Fruit fly (Drosophila melanogaster) whole organism, prepupa: ENCODE results near the gene CG8173.

Experiments
- CG10669 ChIP-seq: fragments of 200-800 bp; sonication (Bioruptor generic); optimal IDR thresholded peaks from 3 replicates; lab custom pipeline; 2018; ENCODE audit warnings: missing biosample characterization, mild to moderate bottlenecking, missing genetic modification characterization, moderate library complexity
- CG11762 ChIP-seq: fragments of 200-800 bp; sonication (Bioruptor generic); optimal IDR thresholded peaks from 3 replicates; lab custom pipeline; 2016; ENCODE audit warnings: missing biosample characterization, missing genetic modification characterization; ENCODE audit not compliant: insufficient read depth
- CG11902 ChIP-seq: fragments of 200-800 bp; sonication (Bioruptor generic); optimal IDR thresholded peaks from 3 replicates; lab custom pipeline; 2016; ENCODE audit warnings: missing biosample characterization, missing genetic modification characterization
- CG15336 ChIP-seq: fragments of 200-800 bp; sonication (Bioruptor generic); IDR thresholded peaks from 2 replicates; pipeline ENCODE4 v1.3.6; 2022; ENCODE audit warnings: missing biosample characterization, missing genetic modification characterization
- CG1621 ChIP-seq: fragments of 200-800 bp; sonication (Bioruptor generic); optimal IDR thresholded peaks from 3 replicates; lab custom pipeline; 2018; ENCODE audit warnings: missing biosample characterization, mild to moderate bottlenecking, missing genetic modification characterization
- CG16779 ChIP-seq: fragments of 200-800 bp; sonication (Bioruptor generic); optimal IDR thresholded peaks from 3 replicates; lab custom pipeline; 2017; ENCODE audit warnings: missing biosample characterization, mild to moderate bottlenecking, missing genetic modification characterization
- CG31627 ChIP-seq: fragments of 200-800 bp; sonication (Bioruptor generic); optimal IDR thresholded peaks from 3 replicates; lab custom pipeline; 2016; ENCODE audit warnings: missing biosample characterization, missing genetic modification characterization
- CG32006 ChIP-seq: fragments of 200-800 bp; sonication (Bioruptor generic); optimal IDR thresholded peaks from 3 replicates; lab custom pipeline; 2017; ENCODE audit warnings: missing biosample characterization, mild to moderate bottlenecking, missing genetic modification characterization
- CG34406 ChIP-seq: fragments of 200-800 bp; sonication (Bioruptor generic); optimal IDR thresholded peaks from 3 replicates; lab custom pipeline; 2016; ENCODE audit warnings: missing biosample characterization, missing genetic modification characterization
- CG3919 ChIP-seq: fragments of 200-800 bp; sonication (Bioruptor generic); optimal IDR thresholded peaks from 3 replicates; lab custom pipeline; 2016; ENCODE audit warnings: missing biosample characterization, missing genetic modification characterization
- CG4318 ChIP-seq: fragments of 200-800 bp; sonication (Bioruptor generic); optimal IDR thresholded peaks from 3 replicates; lab custom pipeline; 2017; ENCODE audit warnings: missing biosample characterization, mild to moderate bottlenecking, missing genetic modification characterization
- CG6163 ChIP-seq: fragments of 200-800 bp; sonication (Bioruptor generic); IDR thresholded peaks from 3 replicates; pipeline ENCODE4 v1.3.6; 2022; ENCODE audit warnings: missing biosample characterization, missing genetic modification characterization
- CG6276 ChIP-seq: fragments of 200-800 bp; sonication (Bioruptor generic); optimal IDR thresholded peaks from 2 replicates; lab custom pipeline; 2017; ENCODE audit warnings: missing biosample characterization, mild to moderate bottlenecking, missing genetic modification characterization
- CG6808 ChIP-seq: fragments of 200-800 bp; sonication (Bioruptor generic); optimal IDR thresholded peaks from 3 replicates; lab custom pipeline; 2017; ENCODE audit warnings: missing biosample characterization, missing genetic modification characterization, mild to moderate bottlenecking, moderate library complexity, missing genetic modification reagents
- CG6854 ChIP-seq: fragments of 200-800 bp; sonication (Bioruptor generic); optimal IDR thresholded peaks from 2 replicates; lab custom pipeline; 2017; ENCODE audit warnings: missing biosample characterization, mild to moderate bottlenecking, missing genetic modification characterization
- CG7368 ChIP-seq: fragments of 200-800 bp; sonication (Bioruptor generic); optimal IDR thresholded peaks from 3 replicates; lab custom pipeline; 2016; ENCODE audit warnings: missing biosample characterization, missing genetic modification characterization
- CG8119 ChIP-seq: fragments of 200-800 bp; sonication (Bioruptor generic); IDR thresholded peaks from 3 replicates; pipeline ENCODE4 v1.3.6; 2022; ENCODE audit warnings: missing biosample characterization, missing genetic modification characterization
- CG8319 ChIP-seq: fragments of 200-800 bp; sonication (Bioruptor generic); optimal IDR thresholded peaks from 3 replicates; lab custom pipeline; 2016; ENCODE audit warnings: missing biosample characterization, missing genetic modification characterization
- CG9139 ChIP-seq: fragments of 200-800 bp; sonication (Bioruptor generic); optimal IDR thresholded peaks from 3 replicates; lab custom pipeline; 2017; ENCODE audit warnings: missing biosample characterization, mild to moderate bottlenecking, missing genetic modification characterization
- Eip75B ChIP-seq: fragments of 200-800 bp; sonication (Bioruptor generic); optimal IDR thresholded peaks from 3 replicates; lab custom pipeline; 2016; ENCODE audit warnings: missing biosample characterization, missing genetic modification characterization
- Eip78C ChIP-seq: fragments of 200-800 bp; sonication (Bioruptor generic); peaks from one replicate; lab custom pipeline; 2016; ENCODE audit warnings: missing biosample characterization, missing genetic modification characterization
- Eip93F ChIP-seq: fragments of 200-800 bp; sonication (Bioruptor generic); optimal IDR thresholded peaks from 2 replicates; lab custom pipeline; 2016; ENCODE audit warnings: missing biosample characterization, mild to moderate bottlenecking, missing genetic modification characterization
- Hr4 ChIP-seq: fragments of 200-800 bp; sonication (Bioruptor generic); optimal IDR thresholded peaks from 3 replicates; lab custom pipeline; 2016; ENCODE audit warnings: missing biosample characterization, missing genetic modification characterization
- Lpt ChIP-seq: fragments of 200-800 bp; sonication (Bioruptor generic); optimal IDR thresholded peaks from 3 replicates; lab custom pipeline; 2016; ENCODE audit warnings: missing biosample characterization, missing genetic modification characterization
- Smox ChIP-seq: fragments of 200-800 bp; sonication (Bioruptor generic); optimal IDR thresholded peaks from 3 replicates; lab custom pipeline; 2016; ENCODE audit warnings: missing biosample characterization, missing genetic modification characterization
- Sox102F ChIP-seq: fragments of 200-800 bp; sonication (Bioruptor generic); optimal IDR thresholded peaks from 2 replicates; lab custom pipeline; 2016; ENCODE audit warnings: missing biosample characterization, mild to moderate bottlenecking, missing genetic modification characterization
- Sox14 ChIP-seq: fragments of 200-800 bp; sonication (Bioruptor generic); optimal IDR thresholded peaks from 3 replicates; lab custom pipeline; 2016; ENCODE audit warnings: missing biosample characterization, missing genetic modification characterization
- cyc ChIP-seq: fragments of 200-800 bp; sonication (Bioruptor generic); optimal IDR thresholded peaks from 3 replicates; lab custom pipeline; 2016; ENCODE audit warnings: missing biosample characterization, missing genetic modification characterization
- dac ChIP-seq: fragments of 200-800 bp; sonication (Bioruptor generic); optimal IDR thresholded peaks from 2 replicates; lab custom pipeline; 2017; ENCODE audit warnings: missing biosample characterization, mild to moderate bottlenecking, missing genetic modification characterization
- dsx ChIP-seq: fragments of 200-800 bp; optimal IDR thresholded peaks from 3 replicates; lab custom pipeline; 2019; ENCODE audit warnings: missing biosample characterization, mild to moderate bottlenecking, missing genetic modification characterization, moderate library complexity; ENCODE audit not compliant: poor library complexity, severe bottlenecking
- eg ChIP-seq: fragments of 200-800 bp; sonication (Bioruptor generic); IDR thresholded peaks from 3 replicates; pipeline ENCODE4 v1.3.6; 2022; ENCODE audit warnings: missing biosample characterization, missing genetic modification characterization
- esn ChIP-seq: fragments of 200-800 bp; sonication (Bioruptor generic); optimal IDR thresholded peaks from 2 replicates; lab custom pipeline; 2016; ENCODE audit warnings: missing biosample characterization, mild to moderate bottlenecking, missing genetic modification characterization, moderate library complexity
- fd59A ChIP-seq: fragments of 200-800 bp; sonication (Bioruptor generic); optimal IDR thresholded peaks from 2 replicates; lab custom pipeline; 2017; ENCODE audit warnings: missing biosample characterization, mild to moderate bottlenecking, missing genetic modification characterization, missing genetic modification reagents
- fd85E ChIP-seq: fragments of 200-800 bp; sonication (Bioruptor generic); optimal IDR thresholded peaks from 3 replicates; lab custom pipeline; 2016; ENCODE audit warnings: missing biosample characterization, missing genetic modification characterization
- fkh ChIP-seq: fragments of 200-800 bp; sonication (Bioruptor generic); optimal IDR thresholded peaks from 3 replicates; lab custom pipeline; 2017; ENCODE audit warnings: missing biosample characterization, mild to moderate bottlenecking, missing genetic modification characterization, moderate library complexity
- lz ChIP-seq: fragments of 200-800 bp; sonication (Bioruptor generic); optimal IDR thresholded peaks from 3 replicates; lab custom pipeline; 2016; ENCODE audit warnings: missing biosample characterization, missing genetic modification characterization
- net ChIP-seq: fragments of 200-800 bp; sonication (Bioruptor generic); optimal IDR thresholded peaks from 3 replicates; lab custom pipeline; 2016; ENCODE audit warnings: missing biosample characterization, missing genetic modification characterization
- ss ChIP-seq, 2 experiments: fragments of 200-800 bp; sonication (Bioruptor generic); optimal IDR thresholded peaks; 2 replicates in 1 of 2; 3 replicates in 1 of 2; lab custom pipeline; 2017 to 2018; ENCODE audit warnings: mild to moderate bottlenecking in 2 of 2, missing biosample characterization in 2 of 2, missing genetic modification characterization in 2 of 2, moderate library complexity in 1 of 2
- svp ChIP-seq: fragments of 200-800 bp; sonication (Bioruptor generic); peaks from one replicate; lab custom pipeline; 2016; ENCODE audit warnings: missing biosample characterization, missing genetic modification characterization
- topi ChIP-seq: fragments of 200-800 bp; sonication (Bioruptor generic); optimal IDR thresholded peaks from 3 replicates; lab custom pipeline; 2016; ENCODE audit warnings: missing biosample characterization, missing genetic modification characterization
- vri ChIP-seq: fragments of 200-800 bp; sonication (Bioruptor generic); optimal IDR thresholded peaks from 3 replicates; lab custom pipeline; 2016; ENCODE audit warnings: missing biosample characterization, mild to moderate bottlenecking, missing genetic modification characterization

Gene CG8173

DNA sequence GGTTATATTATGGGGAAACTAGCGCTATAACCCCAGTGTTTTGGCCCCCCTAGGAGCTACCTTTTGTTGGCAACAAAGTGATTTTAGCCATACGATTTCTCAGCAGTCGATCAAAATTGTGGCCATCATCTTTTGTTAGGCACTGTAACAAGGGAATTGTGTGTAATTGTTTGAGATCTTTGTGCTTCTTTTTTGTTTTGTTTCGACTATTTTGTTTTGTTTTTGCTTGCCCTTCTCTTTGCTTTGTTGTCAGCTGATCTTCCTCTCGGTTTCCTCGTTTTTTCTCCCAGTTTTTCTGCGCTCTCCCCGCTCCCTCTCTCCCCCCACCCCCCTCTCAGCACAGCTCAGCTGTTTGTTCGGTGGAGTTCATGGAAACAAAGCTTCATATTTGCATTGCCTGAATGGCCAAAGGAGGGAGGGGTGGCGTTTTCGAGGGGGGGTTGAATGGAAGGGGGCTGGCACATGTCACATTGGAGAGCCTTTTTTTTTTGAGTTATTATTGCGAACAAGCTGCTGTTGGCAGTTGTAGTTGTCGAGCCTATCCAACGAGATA lies 16.6 kb upstream of the CG8173 start (continued):
- TF ChIP-seq CG10669 (GFP tag; lab: Kevin White, UChicago) (peak; percentile 58), topi (GFP tag; lab: Kevin White, UChicago) (no peak), lz (GFP tag; lab: Kevin White, UChicago) (no peak), CG31627 (no peak), net (GFP tag; lab: Kevin White, UChicago) (no peak), CG11762 (GFP tag; lab: Kevin White, UChicago) (no peak), Sox102F (GFP tag; lab: Kevin White, UChicago) (no peak), vri (GFP tag; lab: Kevin White, UChicago) (no peak), CG16779 (tag; lab: Kevin White, UChicago) (peak; percentile 55), CG6163 (GFP tag; lab: Robert Waterston, UW) (peak; percentile 75), CG6808 (peak; percentile 75), fd85E (no peak), Eip78C (GFP tag; lab: Kevin White, UChicago) (no peak), CG6276 (GFP tag; lab: Kevin White, UChicago) (no peak), CG9139 (GFP tag; lab: Kevin White, UChicago) (peak; percentile 82), CG3919 (GFP tag; lab: Kevin White, UChicago) (no peak), dac (GFP tag; lab: Kevin White, UChicago) (no peak)
- TF ChIP-seq, all 60 proteins: peak for 14

DNA sequence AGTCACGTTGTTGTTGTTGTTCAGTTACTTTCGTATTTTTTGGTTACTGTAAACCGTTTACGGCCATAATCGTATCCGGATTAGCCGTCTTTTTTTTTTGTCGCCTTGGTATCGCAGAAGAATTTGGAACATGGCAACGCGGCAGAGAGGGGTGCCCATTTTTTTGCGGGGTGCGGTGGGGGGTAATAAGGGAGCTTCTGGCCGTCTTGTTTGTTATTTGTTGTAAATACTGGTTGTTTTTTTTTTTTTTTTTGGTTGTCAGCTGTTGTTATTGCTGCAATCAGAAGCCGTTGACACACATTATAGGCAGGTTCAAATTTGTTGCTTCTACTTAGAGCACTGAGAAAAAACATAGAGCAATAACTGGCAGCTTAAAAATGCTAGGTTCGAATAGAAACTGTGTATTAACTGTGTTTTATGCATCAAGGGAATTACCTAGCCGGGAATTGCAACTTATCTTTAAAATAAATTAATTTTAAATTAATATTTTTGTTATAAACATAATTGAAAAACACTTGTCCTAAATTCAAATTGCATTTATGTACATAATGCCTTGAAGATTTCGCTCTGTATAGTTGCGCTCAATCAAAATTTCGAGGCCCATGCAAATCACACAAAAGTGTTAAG lies 14.9 kb upstream of the CG8173 start:
- TF ChIP-seq CG34406: no peak
- no peak for TF ChIP-seq Smox (GFP tag; lab: Kevin White, UChicago)
- peak; percentile 56 for TF ChIP-seq CG32006 (GFP tag; lab: Kevin White, UChicago)
- peak; percentile 53; the same call in 1 of the 2 replicates for TF ChIP-seq CG15336 (GFP tag; lab: Robert Waterston, UW)
- no peak for TF ChIP-seq ss (GFP tag; optimal IDR thresholded peaks at IDR 0.05; lab: Kevin White, UChicago)
- no peak for TF ChIP-seq fd85E
- TF ChIP-seq topi (GFP tag; lab: Kevin White, UChicago): no peak
- 0 out of 3 replicates have a peak, but pooled peaks have one; percentile 22 for TF ChIP-seq CG8119 (GFP tag; lab: Robert Waterston, UW)
- no peak for TF ChIP-seq Sox14 (GFP tag; lab: Kevin White, UChicago)
- TF ChIP-seq CG6276 (GFP tag; lab: Kevin White, UChicago): peak; percentile 37
- no peak for TF ChIP-seq CG11762 (GFP tag; lab: Kevin White, UChicago)
- TF ChIP-seq CG6163 (GFP tag; lab: Robert Waterston, UW): 0 out of 3 replicates have a peak, but pooled peaks have one; percentile 28
- no peak for TF ChIP-seq svp
- peak; percentile 55 for TF ChIP-seq Eip78C (GFP tag; lab: Kevin White, UChicago)
- no peak for TF ChIP-seq CG1621 (tag; lab: Kevin White, UChicago)
- peak; percentile 46; the same call in 2 of the 3 replicates for TF ChIP-seq eg (GFP tag; lab: Robert Waterston, UW)
- no peak for TF ChIP-seq Eip75B
- TF ChIP-seq Eip93F (GFP tag; lab: Kevin White, UChicago): no peak
- TF ChIP-seq cyc: no peak
- TF ChIP-seq, all 60 proteins: peak for 7

DNA sequence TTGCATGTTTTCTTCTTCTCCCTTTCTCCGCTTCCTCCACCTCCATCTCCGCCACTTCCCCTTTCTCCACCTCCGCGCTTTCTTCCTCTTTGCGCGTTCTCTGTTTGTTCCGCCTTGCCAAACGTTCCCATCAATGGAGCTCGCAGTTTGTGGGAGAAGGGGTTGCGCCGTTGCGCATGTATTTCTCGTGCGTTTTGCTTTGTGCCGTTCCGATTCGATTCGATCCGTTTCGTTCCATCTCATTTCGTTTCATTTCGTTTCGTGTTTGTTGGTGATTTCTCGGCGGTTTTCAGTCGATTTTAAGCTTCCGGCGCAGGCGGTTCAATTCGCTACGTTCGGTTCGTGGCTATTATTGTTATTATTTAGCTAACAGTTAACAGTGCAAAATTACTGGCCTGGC lies 13.5 kb upstream of the CG8173 start:
- peak; percentile 3 for TF ChIP-seq vri (GFP tag; lab: Kevin White, UChicago)
- no peak for TF ChIP-seq CG1621 (tag; lab: Kevin White, UChicago)
- peak; percentile 44 for TF ChIP-seq Sox14 (GFP tag; lab: Kevin White, UChicago)
- TF ChIP-seq fd59A: no peak
- TF ChIP-seq eg (GFP tag; lab: Robert Waterston, UW): peak; percentile 49
- TF ChIP-seq dac (GFP tag; lab: Kevin White, UChicago): no peak
- TF ChIP-seq dsx (GFP tag; lab: Kevin White, UChicago): peak; percentile 10
- TF ChIP-seq Lpt: peak; percentile 35
- peak; percentile 1 for TF ChIP-seq CG9139 (GFP tag; lab: Kevin White, UChicago)
- no peak for TF ChIP-seq CG11902 (GFP tag; lab: Kevin White, UChicago)
- TF ChIP-seq CG10669 (GFP tag; lab: Kevin White, UChicago): peak; percentile 55
- TF ChIP-seq fkh (GFP tag; lab: Kevin White, UChicago): peak; percentile 67
- peak; percentile 74 for TF ChIP-seq Eip78C (GFP tag; lab: Kevin White, UChicago)
- TF ChIP-seq CG7368 (GFP tag; lab: Kevin White, UChicago): no peak
- 0 out of 2 replicates have a peak, but pooled peaks have one; percentile 31 for TF ChIP-seq CG15336 (GFP tag; lab: Robert Waterston, UW)
- TF ChIP-seq CG3919 (GFP tag; lab: Kevin White, UChicago): peak; percentile 24
- peak; percentile 31 to 61 for TF ChIP-seq ss (GFP tag; optimal IDR thresholded peaks at IDR 0.05; lab: Kevin White, UChicago)
- peak; percentile 22 for TF ChIP-seq esn (GFP tag; lab: Kevin White, UChicago)
- peak; percentile 61 for TF ChIP-seq CG6854 (GFP tag; lab: Kevin White, UChicago)
- peak; percentile 4 for TF ChIP-seq net (GFP tag; lab: Kevin White, UChicago)
- peak; percentile 72 for TF ChIP-seq CG6163 (GFP tag; lab: Robert Waterston, UW)
- no peak for TF ChIP-seq svp
- TF ChIP-seq CG8319 (GFP tag; lab: Kevin White, UChicago): no peak
- no peak for TF ChIP-seq CG4318
- TF ChIP-seq Hr4: no peak
- TF ChIP-seq, all 60 proteins: peak for 16
